Worm (Caenorhabditis elegans) whole organism, mixed stage, embryonic: ENCODE results near the gene nhr-260.

Experiments
- elt-1 ChIP-seq: sonication (generic microtip); optimal IDR thresholded peaks from 2 replicates; lab custom pipeline; 2017; ENCODE audit warnings: missing genetic modification characterization, mild to moderate bottlenecking, missing compliant biosample characterization, antibody characterized with exemption, moderate library complexity, borderline replicate concordance; ENCODE audit not compliant: insufficient read depth
- lin-32 ChIP-seq: fragments of 200-800 bp; sonication (Bioruptor generic); optimal IDR thresholded peaks from 2 replicates; lab custom pipeline; 2018; ENCODE audit warnings: mild to moderate bottlenecking, missing genetic modification characterization, missing compliant biosample characterization
- mab-5 ChIP-seq: fragments of 150-350 bp; optimal IDR thresholded peaks from 2 replicates; lab custom pipeline; 2014; ENCODE audit warnings: missing biosample characterization, missing genetic modification characterization
- nhr-76 ChIP-seq: sonication (generic microtip); optimal IDR thresholded peaks from 2 replicates; lab custom pipeline; 2017; ENCODE audit warnings: missing biosample characterization, missing genetic modification characterization
- unc-62 ChIP-seq: fragments of 150-350 bp; optimal IDR thresholded peaks from 2 replicates; lab custom pipeline; 2014; ENCODE audit warnings: missing biosample characterization, missing genetic modification reagents, missing genetic modification characterization

- no peak for TF ChIP-seq elt-1 (tag; lab: Kevin White, UChicago)
- TF ChIP-seq nhr-76, result no peak
- no peak for TF ChIP-seq lin-32 (GFP tag; lab: Kevin White, UChicago)
- TF ChIP-seq unc-62 (GFP tag; lab: Kevin White, UChicago), result no peak
- TF ChIP-seq mab-5, result no peak
Observed at ce11 chrV:1558113-1558512, 46.7 kb upstream of the nhr-260 start.
